Fruit fly (Drosophila melanogaster) whole organism, adult: ENCODE data around the gene ksr.

ENCODE experiments used
- CG14711 ChIP-seq: fragments of 200-800 bp; sonication (Bioruptor generic); optimal IDR thresholded peaks from 2 replicates; lab custom pipeline; 2018; ENCODE audit warnings: missing biosample characterization, mild to moderate bottlenecking, missing genetic modification characterization, moderate library complexity
- CG5204 ChIP-seq: fragments of 200-800 bp; sonication (Bioruptor generic); optimal IDR thresholded peaks from 2 replicates; lab custom pipeline; 2016; ENCODE audit warnings: missing biosample characterization, missing genetic modification characterization
- Clk ChIP-seq: fragments of 200-800 bp; sonication (Bioruptor generic); optimal IDR thresholded peaks from 2 replicates; lab custom pipeline; 2017; ENCODE audit warnings: missing biosample characterization, missing genetic modification characterization
- Crg-1 ChIP-seq: fragments of 200-800 bp; sonication (Bioruptor generic); optimal IDR thresholded peaks from 2 replicates; lab custom pipeline; 2016; ENCODE audit warnings: missing biosample characterization, missing genetic modification characterization
- ovo ChIP-seq: fragments of 200-800 bp; sonication (Bioruptor generic); optimal IDR thresholded peaks from 2 replicates; lab custom pipeline; 2016; ENCODE audit warnings: missing biosample characterization, missing genetic modification characterization
- tj ChIP-seq: fragments of 200-800 bp; sonication (Bioruptor generic); optimal IDR thresholded peaks from 3 replicates; lab custom pipeline; 2017; ENCODE audit warnings: missing biosample characterization, mild to moderate bottlenecking, missing genetic modification characterization, moderate library complexity

DNA sequence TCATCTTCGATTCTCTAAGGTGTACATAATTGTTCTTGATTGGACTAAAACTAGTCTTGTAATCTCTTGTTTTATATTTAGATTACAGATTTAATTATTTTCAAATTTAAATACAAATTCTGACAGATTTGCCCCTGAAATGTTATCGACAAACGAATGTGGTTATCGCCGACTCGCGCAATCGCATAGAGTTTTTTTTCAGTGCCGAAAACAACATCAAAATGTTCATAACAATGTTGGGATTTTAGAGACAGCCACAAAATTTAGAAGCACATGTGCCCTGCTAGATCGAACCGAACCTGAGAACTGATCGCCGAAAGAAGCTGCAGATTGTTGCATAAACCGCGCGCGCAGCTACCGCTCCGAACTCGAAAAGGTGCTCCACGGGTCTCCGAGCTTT, 16.1 kb downstream of the ksr start, which contains the start of gene POLDIP2:
- TF ChIP-seq Crg-1 (GFP tag; lab: Kevin White, UChicago): no peak
- TF ChIP-seq tj (GFP tag; lab: Kevin White, UChicago): no peak
- TF ChIP-seq CG14711 (tag; lab: Kevin White, UChicago): no peak
- no peak for TF ChIP-seq CG5204 (GFP tag; lab: Kevin White, UChicago)
- no peak for TF ChIP-seq Clk (GFP tag; lab: Kevin White, UChicago)
- no peak for TF ChIP-seq ovo
